Worm (Caenorhabditis elegans): ENCODE results near the gene pyr-1.

ce11 chrII:8661539-8661938, 10.6 kb downstream of the pyr-1 start, which contains the start of the genes piga-1 and eif-2Bepsilon:
- TF ChIP-seq him-1 (tag; optimal IDR thresholded peaks at IDR 0.05) (no peak), dao-5 (tag; optimal IDR thresholded peaks at IDR 0.05) (no peak), W03F9.2 (tag; optimal IDR thresholded peaks at IDR 0.05) (no peak)
